Worm (Caenorhabditis elegans) whole organism, young adult: ENCODE data around the gene sri-6.

Experiments
- B0336.3 ChIP-seq: fragments of 200-800 bp; sonication (Bioruptor generic); IDR thresholded peaks from 2 replicates; pipeline ENCODE4 v1.3.6; 2022; ENCODE audit warnings: missing genetic modification characterization, missing compliant biosample characterization
- F37B4.10 ChIP-seq: fragments of 200-800 bp; sonication (Bioruptor generic); IDR thresholded peaks from 2 replicates; pipeline ENCODE4 v1.3.6; 2022; ENCODE audit warnings: missing genetic modification characterization, missing compliant biosample characterization
- Y56A3A.18 ChIP-seq: fragments of 200-800 bp; sonication (Bioruptor generic); IDR thresholded peaks from 2 replicates; pipeline ENCODE4 v1.3.6; 2022; ENCODE audit warnings: missing genetic modification reagents, missing genetic modification characterization, missing compliant biosample characterization
- ceh-79 ChIP-seq: sonication (generic microtip); optimal IDR thresholded peaks from 2 replicates; lab custom pipeline; 2017; ENCODE audit warnings: mild to moderate bottlenecking, missing genetic modification characterization, missing compliant biosample characterization
- him-1 ChIP-seq: sonication (generic microtip); optimal IDR thresholded peaks from 2 replicates; lab custom pipeline; 2016; ENCODE audit warnings: missing genotype, missing genetic modification reagents, missing genetic modification characterization, missing compliant biosample characterization
- lin-35 ChIP-seq, 3 experiments: fragments of 150-350 bp in 2 of 3; sonication (generic microtip) in 1 of 3; optimal IDR thresholded peaks; 2 replicates each; lab custom pipeline; 2014 to 2018; ENCODE audit warnings: missing biosample characterization in 3 of 3, missing genetic modification characterization in 3 of 3, missing genetic modification reagents in 3 of 3
- nhr-90 ChIP-seq: sonication (generic microtip); optimal IDR thresholded peaks from 2 replicates; lab custom pipeline; 2016; ENCODE audit warnings: missing genotype, mild to moderate bottlenecking, missing genetic modification characterization, missing compliant biosample characterization
- pbrm-1 ChIP-seq: fragments of 200-800 bp; sonication (Bioruptor generic); IDR thresholded peaks from 2 replicates; pipeline ENCODE4 v1.3.6; 2022; ENCODE audit warnings: missing genetic modification reagents, missing genetic modification characterization, missing compliant biosample characterization

DNA sequence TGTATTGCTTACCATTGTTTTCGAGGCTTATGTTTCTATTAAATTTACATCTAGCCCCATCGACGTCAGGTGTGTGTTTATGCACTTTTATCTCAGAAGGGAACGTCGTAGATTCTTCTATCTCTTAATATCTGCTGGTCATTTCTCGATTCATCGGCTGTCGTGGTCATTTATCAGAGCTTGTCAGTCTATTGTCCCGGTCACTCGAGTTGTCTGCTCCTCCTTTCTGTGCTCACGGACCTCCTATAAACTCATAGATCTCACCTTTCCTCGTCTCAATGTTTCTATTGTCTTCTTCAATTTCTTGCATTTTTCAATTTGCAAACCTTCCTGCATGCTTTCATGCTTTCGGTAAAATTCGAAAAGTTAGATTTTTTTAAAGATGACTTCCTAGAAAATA is 31.3 kb upstream of the sri-6 start:
- TF ChIP-seq nhr-90 (no peak), him-1 (tag; lab: Kevin White, UChicago) (no peak), F37B4.10 (GFP tag; lab: Robert Waterston, UW) (no peak), lin-35 (GFP tag; optimal IDR thresholded peaks at IDR 0.05; lab: Kevin White, UChicago) (no peak), pbrm-1 (GFP tag; lab: Robert Waterston, UW) (no peak), ceh-79 (tag; lab: Kevin White, UChicago) (no peak), Y56A3A.18 (GFP tag; lab: Robert Waterston, UW) (no peak), B0336.3 (GFP tag; lab: Robert Waterston, UW) (no peak)
